Worm (Caenorhabditis elegans) whole organism, L1 larva: ENCODE measurements around the gene nhr-208.
A peak's percentile ranks its signal among the peaks of the same experiment; 100 is the strongest.

ENCODE experiments used
- C16A3.4 ChIP-seq: fragments of 150-350 bp; optimal IDR thresholded peaks from 2 replicates; lab custom pipeline; 2014; ENCODE audit warnings: missing biosample characterization, missing genetic modification characterization
- Y116A8C.19 ChIP-seq: sonication (generic microtip); optimal IDR thresholded peaks from 2 replicates; lab custom pipeline; 2016; ENCODE audit warnings: missing compliant biosample characterization, missing genetic modification characterization, borderline replicate concordance
- ama-1 ChIP-seq: fragments of 150-350 bp; optimal IDR thresholded peaks from 2 replicates; lab custom pipeline; 2014
- ceh-8 ChIP-seq: fragments of 200-800 bp; sonication (Bioruptor generic); optimal IDR thresholded peaks from 2 replicates; lab custom pipeline; 2018; ENCODE audit warnings: mild to moderate bottlenecking, missing genetic modification characterization, moderate library complexity, missing compliant biosample characterization
- ceh-82 ChIP-seq, 3 experiments: fragments of 150-350 bp in 1 of 3; sonication (generic microtip) in 2 of 3; optimal IDR thresholded peaks; 2 replicates each; lab custom pipeline; 2014 to 2017; ENCODE audit warnings: missing biosample characterization in 3 of 3, missing genetic modification characterization in 3 of 3
- ceh-88 ChIP-seq: fragments of 200-800 bp; sonication (Bioruptor generic); IDR thresholded peaks from 2 replicates; pipeline ENCODE4 v1.3.6; 2022; ENCODE audit warnings: missing genetic modification characterization, missing compliant biosample characterization
- ceh-90 ChIP-seq: sonication (generic microtip); optimal IDR thresholded peaks from 2 replicates; lab custom pipeline; 2016; ENCODE audit warnings: missing genetic modification characterization, missing compliant biosample characterization
- efl-1 ChIP-seq, 4 experiments: fragments of 150-350 bp; optimal IDR thresholded peaks in 3 of 4; peaks in 1 of 4; 1 replicate in 1 of 4; 2 replicates in 3 of 4; lab custom pipeline; 2014; ENCODE audit warnings: missing biosample characterization in 2 of 4, missing genetic modification characterization in 2 of 4, missing genetic modification reagents in 2 of 4
- egl-13 ChIP-seq: sonication (generic microtip); optimal IDR thresholded peaks from 2 replicates; lab custom pipeline; 2016; ENCODE audit warnings: missing genotype, missing genetic modification reagents, missing genetic modification characterization, missing compliant biosample characterization
- elt-2 ChIP-seq: sonication (generic microtip); optimal IDR thresholded peaks from 2 replicates; lab custom pipeline; 2016; ENCODE audit warnings: missing genetic modification characterization, mild to moderate bottlenecking, inconsistent platforms, missing compliant biosample characterization, missing genetic modification reagents
- elt-3 ChIP-seq, 6 experiments: fragments of 150-350 bp in 1 of 6; sonication (generic microtip); optimal IDR thresholded peaks; 2 replicates each; lab custom pipeline; 2017 to 2018; ENCODE audit warnings: missing biosample characterization in 6 of 6, missing genetic modification characterization in 6 of 6, inconsistent platforms in 1 of 6
- ets-5 ChIP-seq: fragments of 200-800 bp; sonication (Bioruptor generic); IDR thresholded peaks from 2 replicates; pipeline ENCODE4 v1.3.6; 2022; ENCODE audit warnings: missing genetic modification characterization, missing compliant biosample characterization
- fkh-10 ChIP-seq: sonication (generic microtip); optimal IDR thresholded peaks from 2 replicates; lab custom pipeline; 2017; ENCODE audit warnings: missing biosample characterization, missing genetic modification reagents, missing genetic modification characterization
- fkh-4 ChIP-seq: sonication (generic microtip); optimal IDR thresholded peaks from 2 replicates; lab custom pipeline; 2016; ENCODE audit warnings: missing compliant biosample characterization, missing genetic modification characterization, borderline replicate concordance
- hlh-4 ChIP-seq: sonication (generic microtip); optimal IDR thresholded peaks from 2 replicates; lab custom pipeline; 2016; ENCODE audit warnings: mild to moderate bottlenecking, missing genetic modification characterization, missing compliant biosample characterization
- isw-1 ChIP-seq: fragments of 200-800 bp; sonication (Bioruptor generic); IDR thresholded peaks from 2 replicates; pipeline ENCODE4 v1.3.6; 2022; ENCODE audit warnings: missing genetic modification characterization, missing compliant biosample characterization
- lin-13 ChIP-seq: fragments of 150-350 bp; optimal IDR thresholded peaks from 2 replicates; lab custom pipeline; 2014; ENCODE audit warnings: missing biosample characterization, missing genetic modification reagents, missing genetic modification characterization
- lin-14 ChIP-seq: fragments of 200-800 bp; sonication (Bioruptor generic); optimal IDR thresholded peaks from 2 replicates; lab custom pipeline; 2018; ENCODE audit warnings: mild to moderate bottlenecking, missing genetic modification characterization, moderate library complexity, missing compliant biosample characterization
- lin-35 ChIP-seq, 2 experiments: fragments of 150-350 bp; optimal IDR thresholded peaks; 2 replicates each; lab custom pipeline; 2014; ENCODE audit warnings: missing biosample characterization in 2 of 2, missing genetic modification characterization in 2 of 2, missing genetic modification reagents in 2 of 2
- lsy-2 ChIP-seq, 2 experiments: fragments of 150-350 bp; optimal IDR thresholded peaks; 2 replicates each; lab custom pipeline; 2014; ENCODE audit warnings: missing biosample characterization in 2 of 2, missing genetic modification characterization in 2 of 2
- mdl-1 ChIP-seq, 2 experiments: fragments of 150-350 bp; optimal IDR thresholded peaks; 2 replicates each; lab custom pipeline; 2014 to 2017; ENCODE audit warnings: missing biosample characterization in 2 of 2, missing genetic modification characterization in 2 of 2, inconsistent platforms in 1 of 2
- mep-1 ChIP-seq: fragments of 150-350 bp; optimal IDR thresholded peaks from 2 replicates; lab custom pipeline; 2014; ENCODE audit warnings: missing biosample characterization, missing genetic modification characterization
- nhr-19 ChIP-seq: fragments of 200-800 bp; sonication (Bioruptor generic); conservative IDR thresholded peaks from 2 replicates; pipeline ENCODE4 v1.3.6; 2022; ENCODE audit warnings: missing genetic modification characterization, missing compliant biosample characterization
- nhr-76 ChIP-seq: sonication (generic microtip); optimal IDR thresholded peaks from 2 replicates; lab custom pipeline; 2017; ENCODE audit warnings: missing biosample characterization, missing genetic modification characterization
- nhr-84 ChIP-seq: sonication (generic microtip); optimal IDR thresholded peaks from 2 replicates; lab custom pipeline; 2017; ENCODE audit warnings: missing biosample characterization, missing genetic modification characterization
- nhr-85 ChIP-seq: sonication (generic microtip); peaks from one replicate; lab custom pipeline; 2016; ENCODE audit warnings: missing genetic modification characterization, inconsistent platforms, missing compliant biosample characterization
- rnt-1 ChIP-seq: sonication (generic microtip); optimal IDR thresholded peaks from 2 replicates; lab custom pipeline; 2016; ENCODE audit warnings: mild to moderate bottlenecking, missing genetic modification characterization, moderate library complexity, missing compliant biosample characterization
- skn-1 ChIP-seq: fragments of 150-350 bp; optimal IDR thresholded peaks from 2 replicates; lab custom pipeline; 2014; ENCODE audit warnings: missing biosample characterization, missing genetic modification characterization
- snu-23 ChIP-seq: sonication (generic microtip); optimal IDR thresholded peaks from 2 replicates; lab custom pipeline; 2016; ENCODE audit warnings: missing genetic modification characterization, missing compliant biosample characterization
- unc-30 ChIP-seq: sonication (generic microtip); optimal IDR thresholded peaks from 2 replicates; lab custom pipeline; 2017; ENCODE audit warnings: missing biosample characterization, missing genetic modification characterization
- vab-15 ChIP-seq: sonication (generic microtip); optimal IDR thresholded peaks from 2 replicates; lab custom pipeline; 2017; ENCODE audit warnings: missing genotype, mild to moderate bottlenecking, missing genetic modification characterization, missing compliant biosample characterization

The nhr-208 gene

ce11 chrV:12075983-12076382, 18.1 kb upstream of the nhr-208 start:
- TF ChIP-seq egl-13 (tag; lab: Kevin White, UChicago) (no peak), unc-30 (tag; lab: Kevin White, UChicago) (no peak), rnt-1 (tag; lab: Kevin White, UChicago) (no peak), elt-2 (tag; lab: Kevin White, UChicago) (peak; percentile 29), efl-1 (optimal IDR thresholded peaks at IDR 0.05; lab: Kevin White, UChicago) (no peak), efl-1 (GFP tag; optimal IDR thresholded peaks at IDR 0.05 in 1 of 2; lab: Kevin White, UChicago) (peak in 1 of 2 experiments; percentile 45), Y116A8C.19 (no peak), hlh-4 (no peak), vab-15 (tag; lab: Kevin White, UChicago) (no peak), lin-14 (GFP tag; lab: Kevin White, UChicago) (no peak), nhr-76 (no peak), nhr-19 (no peak), ets-5 (GFP tag; lab: Robert Waterston, UW) (no peak)
- TF ChIP-seq, all 84 proteins: peak for 2

DNA sequence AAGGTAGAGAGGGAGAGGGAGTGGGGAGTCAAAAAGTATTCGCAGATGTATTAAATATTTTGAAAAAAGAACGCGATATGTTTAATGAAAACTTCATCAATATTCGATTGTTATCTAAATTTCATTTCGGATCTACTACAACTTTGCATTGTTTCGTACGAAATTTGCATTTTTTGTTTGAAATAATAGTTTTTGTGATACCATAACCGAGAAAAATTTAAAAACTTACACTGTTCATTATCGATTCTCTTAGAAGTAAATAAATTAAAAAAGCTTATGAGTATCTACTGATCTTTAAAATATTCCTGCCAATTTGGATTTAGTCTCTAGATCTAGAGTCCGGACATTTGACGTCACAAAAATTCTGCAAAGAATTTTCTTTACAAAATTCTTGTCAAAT, 13.8 kb upstream of the nhr-208 start, which contains the start of gene R07B7.9:
Gene R07B7.9, minus strand, starts transcription at position 101 of the 400 bp plus-strand sequence.
- no peak for TF ChIP-seq mdl-1 (tag; optimal IDR thresholded peaks at IDR 0.05; lab: Kevin White, UChicago)
- TF ChIP-seq lin-13 = no peak
- TF ChIP-seq ceh-88 (GFP tag; lab: Robert Waterston, UW) = no peak
- TF ChIP-seq isw-1 (GFP tag; lab: Robert Waterston, UW) = no peak
- TF ChIP-seq mep-1 (tag; lab: Kevin White, UChicago) = no peak
- no peak for TF ChIP-seq ceh-90 (tag; lab: Kevin White, UChicago)
- no peak for TF ChIP-seq ama-1 (lab: Kevin White, UChicago)
- TF ChIP-seq fkh-4 = no peak
- no peak for TF ChIP-seq ceh-82 (tag; optimal IDR thresholded peaks at IDR 0.05; lab: Kevin White, UChicago)
- TF ChIP-seq lin-14 (GFP tag; lab: Kevin White, UChicago) = no peak
- TF ChIP-seq C16A3.4 = no peak
- TF ChIP-seq, all 84 proteins: peak for 0

DNA sequence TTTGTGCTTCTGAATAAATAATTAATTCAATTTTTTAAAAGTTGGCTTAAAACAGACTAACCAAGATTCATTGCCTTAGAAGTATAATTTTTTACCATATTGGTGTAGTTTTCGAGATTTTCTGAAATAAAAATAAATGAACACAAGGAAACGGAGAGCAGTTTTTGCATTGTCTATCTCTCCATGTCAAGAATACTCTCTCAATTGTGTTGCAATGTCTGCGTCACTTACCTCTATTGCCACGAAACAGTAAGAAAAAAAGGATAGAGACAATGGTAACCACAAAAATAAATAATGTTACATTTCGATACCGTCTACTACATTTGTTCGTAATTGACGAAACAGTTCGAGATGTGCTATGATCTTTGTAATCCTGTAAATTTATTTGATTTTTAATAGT, 11.2 kb upstream of the nhr-208 start, which contains the start of gene R07B7.10:
Gene R07B7.10, plus strand, starts transcription at position 285 of the 400 bp plus-strand sequence.
- no peak for TF ChIP-seq snu-23 (GFP tag; lab: Kevin White, UChicago)
- TF ChIP-seq lin-14 (GFP tag; lab: Kevin White, UChicago) = peak; percentile 7
- TF ChIP-seq mep-1 (tag; lab: Kevin White, UChicago) = no peak
- TF ChIP-seq fkh-10 = no peak
- no peak for TF ChIP-seq ceh-8
- peak; percentile 22 to 52 for TF ChIP-seq efl-1 (optimal IDR thresholded peaks at IDR 0.05; lab: Kevin White, UChicago)
- peak in 1 of 2 experiments; percentile 50 for TF ChIP-seq efl-1 (GFP tag; optimal IDR thresholded peaks at IDR 0.05 in 1 of 2; lab: Kevin White, UChicago)
- no peak for TF ChIP-seq ceh-88 (GFP tag; lab: Robert Waterston, UW)
- no peak for TF ChIP-seq nhr-19

DNA sequence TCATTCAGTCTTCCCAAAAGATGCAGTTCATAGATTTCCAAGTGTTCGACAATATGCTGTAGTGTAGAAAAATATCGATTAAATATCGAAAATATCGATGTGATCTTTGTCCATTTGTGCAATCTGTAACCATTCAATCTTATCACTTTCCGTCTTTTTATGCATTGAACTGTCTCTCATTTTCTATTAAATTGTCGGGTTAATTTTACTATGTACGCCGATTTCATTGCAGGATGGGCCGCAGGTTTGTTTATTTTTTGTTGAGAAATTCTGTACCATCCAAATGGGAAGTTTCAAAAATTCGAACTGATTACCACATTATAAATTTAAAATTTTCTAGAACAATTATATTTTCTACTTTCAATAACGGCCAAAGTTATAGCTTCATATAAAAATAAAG, 9.9 kb upstream of the nhr-208 start, which contains the start of gene R07B7.8:
Gene R07B7.8, minus strand, starts transcription at position 101 of the 400 bp plus-strand sequence.
- TF ChIP-seq nhr-85 (tag; lab: Kevin White, UChicago) (no peak), skn-1 (no peak), elt-2 (tag; lab: Kevin White, UChicago) (peak; percentile 8), hlh-4 (no peak), egl-13 (tag; lab: Kevin White, UChicago) (no peak)

DNA sequence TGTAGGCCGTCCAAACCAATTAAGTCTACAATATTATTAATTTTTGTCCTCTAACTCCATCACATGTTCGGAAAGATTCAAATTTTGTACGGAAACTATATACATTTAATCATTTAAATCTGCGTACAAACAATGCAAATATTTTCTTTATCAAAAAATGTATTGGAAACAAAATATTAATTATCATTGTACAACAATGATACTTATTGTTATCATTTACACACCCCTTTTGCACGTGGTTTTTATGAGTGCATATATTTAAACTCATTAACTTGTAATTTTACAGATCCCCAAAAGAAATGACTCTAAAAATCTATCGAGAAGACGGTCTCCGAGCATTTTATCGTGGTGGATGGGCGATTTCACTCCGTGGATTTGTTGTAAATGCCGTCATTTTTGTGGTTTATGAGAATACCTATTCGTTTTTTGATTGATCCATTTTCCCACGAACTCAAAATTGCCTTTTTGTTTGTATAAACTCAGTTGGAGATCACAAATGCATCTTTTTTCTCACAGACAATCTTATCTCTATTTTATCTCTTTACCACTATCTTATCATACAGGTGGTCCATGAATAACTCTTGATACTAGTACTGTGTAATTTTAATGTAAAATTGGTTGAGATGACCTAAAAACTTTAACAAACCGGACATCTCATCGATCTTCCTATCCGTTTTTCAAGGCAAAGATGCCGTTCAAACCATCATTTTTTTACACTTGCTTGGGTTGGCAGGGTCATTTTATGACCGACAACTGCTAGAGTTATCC, 8.1 kb upstream of the nhr-208 start:
- TF ChIP-seq elt-3 (tag; optimal IDR thresholded peaks at IDR 0.05; lab: Kevin White, UChicago) = peak; percentile 75 to 98 (median 94)
- no peak for TF ChIP-seq ceh-8
- peak; percentile 6 for TF ChIP-seq nhr-85 (tag; lab: Kevin White, UChicago)
- peak; percentile 3 for TF ChIP-seq lin-14 (GFP tag; lab: Kevin White, UChicago)
- TF ChIP-seq lin-13 = no peak
- no peak for TF ChIP-seq nhr-84
- no peak for TF ChIP-seq lsy-2 (tag; optimal IDR thresholded peaks at IDR 0.05; lab: Kevin White, UChicago)
- peak; percentile 63 for TF ChIP-seq elt-2 (tag; lab: Kevin White, UChicago)
- no peak for TF ChIP-seq lin-35 (GFP tag; optimal IDR thresholded peaks at IDR 0.05; lab: Kevin White, UChicago)
